Worm (Caenorhabditis elegans) whole organism, early embryonic: ENCODE data around the gene srw-35.

Experiments
- B0310.2 ChIP-seq: sonication (generic microtip); optimal IDR thresholded peaks from 2 replicates; lab custom pipeline; 2016; ENCODE audit warnings: mild to moderate bottlenecking, missing genetic modification characterization, missing compliant biosample characterization
- F13C5.2 ChIP-seq: sonication (generic microtip); optimal IDR thresholded peaks from 2 replicates; lab custom pipeline; 2017; ENCODE audit warnings: mild to moderate bottlenecking, missing genetic modification characterization, inconsistent platforms, missing compliant biosample characterization
- aly-1 ChIP-seq: sonication (generic microtip); optimal IDR thresholded peaks from 2 replicates; lab custom pipeline; 2016; ENCODE audit warnings: missing genetic modification characterization, missing compliant biosample characterization
- ama-1 ChIP-seq: fragments of 150-350 bp; optimal IDR thresholded peaks from 2 replicates; lab custom pipeline; 2014
- ceh-13 ChIP-seq: fragments of 200-800 bp; sonication (Bioruptor generic); optimal IDR thresholded peaks from 2 replicates; lab custom pipeline; 2018; ENCODE audit warnings: mild to moderate bottlenecking, missing genetic modification characterization, missing compliant biosample characterization
- ceh-36 ChIP-seq: sonication (generic microtip); optimal IDR thresholded peaks from 2 replicates; lab custom pipeline; 2016; ENCODE audit warnings: missing genetic modification characterization, inconsistent platforms, missing compliant biosample characterization
- ets-7 ChIP-seq: sonication (generic microtip); optimal IDR thresholded peaks from 2 replicates; lab custom pipeline; 2016; ENCODE audit warnings: missing genotype, missing genetic modification characterization, missing compliant biosample characterization
- flt-1 ChIP-seq: fragments of 200-800 bp; sonication (Bioruptor generic); IDR thresholded peaks from 2 replicates; pipeline ENCODE4 v1.3.6; 2022; ENCODE audit warnings: missing genetic modification characterization, missing compliant biosample characterization
- hmbx-1 ChIP-seq: sonication (generic microtip); optimal IDR thresholded peaks from 2 replicates; lab custom pipeline; 2016; ENCODE audit warnings: mild to moderate bottlenecking, missing genetic modification characterization, missing compliant biosample characterization
- hmg-4 ChIP-seq: fragments of 200-800 bp; sonication (Bioruptor generic); optimal IDR thresholded peaks from 2 replicates; lab custom pipeline; 2018; ENCODE audit warnings: mild to moderate bottlenecking, missing genetic modification characterization, missing compliant biosample characterization
- hnd-1 ChIP-seq: sonication (generic microtip); optimal IDR thresholded peaks from 2 replicates; lab custom pipeline; 2016; ENCODE audit warnings: missing genetic modification characterization, missing compliant biosample characterization
- pes-1 ChIP-seq: fragments of 200-800 bp; sonication (Bioruptor generic); IDR thresholded peaks from 2 replicates; pipeline ENCODE4 v1.3.6; 2022; ENCODE audit warnings: missing genetic modification reagents, missing genetic modification characterization, missing compliant biosample characterization
- scrt-1 ChIP-seq: fragments of 200-800 bp; sonication (Bioruptor generic); IDR thresholded peaks from 2 replicates; pipeline ENCODE4 v1.3.6; 2022; ENCODE audit warnings: missing genetic modification characterization, missing compliant biosample characterization
- sea-1 ChIP-seq: fragments of 200-800 bp; sonication (Bioruptor generic); conservative IDR thresholded peaks from 2 replicates; pipeline ENCODE4 v1.3.6; 2022; ENCODE audit warnings: missing genetic modification characterization, missing compliant biosample characterization
- tbx-11 ChIP-seq: fragments of 200-800 bp; sonication (Bioruptor generic); IDR thresholded peaks from 2 replicates; pipeline ENCODE4 v1.3.6; 2022; ENCODE audit warnings: missing genetic modification characterization, missing compliant biosample characterization
- tbx-37 ChIP-seq: fragments of 200-800 bp; sonication (Bioruptor generic); conservative IDR thresholded peaks from 2 replicates; pipeline ENCODE4 v1.3.6; 2022; ENCODE audit warnings: missing genetic modification reagents, missing genetic modification characterization, missing compliant biosample characterization
- tra-4 ChIP-seq: sonication (generic microtip); optimal IDR thresholded peaks from 2 replicates; lab custom pipeline; 2017; ENCODE audit warnings: missing genetic modification characterization, missing compliant biosample characterization

Gene srw-35

ce11 chrV:16471995-16472563 lies at the start of gene srw-35:
Gene srw-35 (plus strand): TSS chrV:16472513.
- no peak for TF ChIP-seq F13C5.2 (tag; lab: Kevin White, UChicago)
- TF ChIP-seq sea-1 (GFP tag; lab: Robert Waterston, UW), result no peak
- no peak for TF ChIP-seq scrt-1
- no peak for TF ChIP-seq hmbx-1 (tag; lab: Kevin White, UChicago)
- TF ChIP-seq hmg-4 (GFP tag; lab: Kevin White, UChicago), result no peak
- no peak for TF ChIP-seq hnd-1 (tag; lab: Kevin White, UChicago)
- TF ChIP-seq tbx-11, result no peak
- no peak for TF ChIP-seq flt-1 (GFP tag; lab: Robert Waterston, UW)
- TF ChIP-seq ceh-13 (GFP tag; lab: Kevin White, UChicago), result no peak
- TF ChIP-seq B0310.2 (tag; lab: Kevin White, UChicago), result no peak
- TF ChIP-seq ceh-36, result no peak
- no peak for TF ChIP-seq aly-1 (tag; lab: Kevin White, UChicago)
- no peak for TF ChIP-seq tbx-37
- no peak for TF ChIP-seq ets-7 (tag; lab: Kevin White, UChicago)
- no peak for TF ChIP-seq pes-1
- no peak for TF ChIP-seq ama-1 (lab: Kevin White, UChicago)
- TF ChIP-seq tra-4 (tag; lab: Kevin White, UChicago), result no peak

ce11 chrV:16424428-16424827 lies 47.9 kb upstream of the srw-35 start, which contains the start of gene srw-29:
Gene srw-29 (minus strand): TSS chrV:16424528.
- TF ChIP-seq aly-1 (tag; lab: Kevin White, UChicago), result no peak
- no peak for TF ChIP-seq hmbx-1 (tag; lab: Kevin White, UChicago)
- TF ChIP-seq flt-1 (GFP tag; lab: Robert Waterston, UW), result no peak
- TF ChIP-seq F13C5.2 (tag; lab: Kevin White, UChicago), result no peak
- no peak for TF ChIP-seq pes-1
- TF ChIP-seq B0310.2 (tag; lab: Kevin White, UChicago), result no peak
- no peak for TF ChIP-seq scrt-1
- TF ChIP-seq tra-4 (tag; lab: Kevin White, UChicago), result no peak
- no peak for TF ChIP-seq tbx-11
- no peak for TF ChIP-seq hmg-4 (GFP tag; lab: Kevin White, UChicago)
- TF ChIP-seq ama-1 (lab: Kevin White, UChicago), result no peak

ce11 chrV:16429503-16429902 lies 42.8 kb upstream of the srw-35 start, which contains the start of gene F26D2.10:
Gene F26D2.10 (minus strand): TSS chrV:16429603.
- TF ChIP-seq B0310.2 (tag; lab: Kevin White, UChicago) (no peak), ceh-13 (GFP tag; lab: Kevin White, UChicago) (no peak), tbx-11 (no peak), ama-1 (lab: Kevin White, UChicago) (no peak)

ce11 chrV:16429940-16430339 lies 42.4 kb upstream of the srw-35 start, which contains the start of gene str-73:
Gene str-73 (plus strand): TSS chrV:16430240.
- TF ChIP-seq ceh-36, result no peak
- no peak for TF ChIP-seq ceh-13 (GFP tag; lab: Kevin White, UChicago)
- no peak for TF ChIP-seq F13C5.2 (tag; lab: Kevin White, UChicago)
- no peak for TF ChIP-seq pes-1
- no peak for TF ChIP-seq hmbx-1 (tag; lab: Kevin White, UChicago)
- no peak for TF ChIP-seq B0310.2 (tag; lab: Kevin White, UChicago)
- no peak for TF ChIP-seq ets-7 (tag; lab: Kevin White, UChicago)
- TF ChIP-seq aly-1 (tag; lab: Kevin White, UChicago), result no peak
- TF ChIP-seq ama-1 (lab: Kevin White, UChicago), result no peak
- TF ChIP-seq tbx-37, result no peak
- TF ChIP-seq scrt-1, result no peak
- TF ChIP-seq hmg-4 (GFP tag; lab: Kevin White, UChicago), result no peak
- no peak for TF ChIP-seq flt-1 (GFP tag; lab: Robert Waterston, UW)
- no peak for TF ChIP-seq tbx-11
- no peak for TF ChIP-seq hnd-1 (tag; lab: Kevin White, UChicago)
- no peak for TF ChIP-seq tra-4 (tag; lab: Kevin White, UChicago)
- no peak for TF ChIP-seq sea-1 (GFP tag; lab: Robert Waterston, UW)

- TF ChIP-seq hmbx-1 (tag; lab: Kevin White, UChicago), result no peak
- TF ChIP-seq tra-4 (tag; lab: Kevin White, UChicago), result no peak
- no peak for TF ChIP-seq ceh-36
- TF ChIP-seq hnd-1 (tag; lab: Kevin White, UChicago), result no peak
- no peak for TF ChIP-seq pes-1
- TF ChIP-seq ets-7 (tag; lab: Kevin White, UChicago), result no peak
- no peak for TF ChIP-seq sea-1 (GFP tag; lab: Robert Waterston, UW)
- no peak for TF ChIP-seq ama-1 (lab: Kevin White, UChicago)
- TF ChIP-seq aly-1 (tag; lab: Kevin White, UChicago), result no peak
- no peak for TF ChIP-seq hmg-4 (GFP tag; lab: Kevin White, UChicago)
- TF ChIP-seq flt-1 (GFP tag; lab: Robert Waterston, UW), result no peak
- no peak for TF ChIP-seq F13C5.2 (tag; lab: Kevin White, UChicago)
- TF ChIP-seq tbx-37, result no peak
- no peak for TF ChIP-seq scrt-1
These were observed 38.8 kb upstream of the srw-35 start, which contains the start of gene clec-234 for ce11 chrV:16433471-16433870. Gene clec-234 (minus strand): TSS chrV:16433571.

- TF ChIP-seq B0310.2 (tag; lab: Kevin White, UChicago) (no peak), pes-1 (no peak), F13C5.2 (tag; lab: Kevin White, UChicago) (no peak), scrt-1 (no peak), ceh-36 (no peak), hnd-1 (tag; lab: Kevin White, UChicago) (no peak), tra-4 (tag; lab: Kevin White, UChicago) (no peak), tbx-37 (no peak), aly-1 (tag; lab: Kevin White, UChicago) (no peak), sea-1 (GFP tag; lab: Robert Waterston, UW) (no peak), tbx-11 (no peak), flt-1 (GFP tag; lab: Robert Waterston, UW) (no peak), ama-1 (lab: Kevin White, UChicago) (no peak), ets-7 (tag; lab: Kevin White, UChicago) (no peak), hmg-4 (GFP tag; lab: Kevin White, UChicago) (no peak), hmbx-1 (tag; lab: Kevin White, UChicago) (no peak), ceh-13 (GFP tag; lab: Kevin White, UChicago) (no peak)
These were observed 36.8 kb upstream of the srw-35 start, which contains the start of the genes F26D2.13 and F26D2.14 for ce11 chrV:16435510-16435909. Gene F26D2.13 (minus strand): TSS chrV:16435610. Gene F26D2.14 (plus strand): TSS chrV:16435855.
